Worm (Caenorhabditis elegans) whole organism, midembryonic: ENCODE data around the gene H03G16.7.

Source experiments
- flt-1 ChIP-seq: fragments of 200-800 bp; sonication (Bioruptor generic); IDR thresholded peaks from 2 replicates; pipeline ENCODE4 v1.3.6; 2022; ENCODE audit warnings: missing genetic modification characterization, missing compliant biosample characterization
- klf-2 ChIP-seq: fragments of 200-800 bp; sonication (Bioruptor generic); conservative IDR thresholded peaks from 2 replicates; pipeline ENCODE4 v1.3.6; 2022; ENCODE audit warnings: missing genetic modification reagents, missing genetic modification characterization, missing compliant biosample characterization

DNA sequence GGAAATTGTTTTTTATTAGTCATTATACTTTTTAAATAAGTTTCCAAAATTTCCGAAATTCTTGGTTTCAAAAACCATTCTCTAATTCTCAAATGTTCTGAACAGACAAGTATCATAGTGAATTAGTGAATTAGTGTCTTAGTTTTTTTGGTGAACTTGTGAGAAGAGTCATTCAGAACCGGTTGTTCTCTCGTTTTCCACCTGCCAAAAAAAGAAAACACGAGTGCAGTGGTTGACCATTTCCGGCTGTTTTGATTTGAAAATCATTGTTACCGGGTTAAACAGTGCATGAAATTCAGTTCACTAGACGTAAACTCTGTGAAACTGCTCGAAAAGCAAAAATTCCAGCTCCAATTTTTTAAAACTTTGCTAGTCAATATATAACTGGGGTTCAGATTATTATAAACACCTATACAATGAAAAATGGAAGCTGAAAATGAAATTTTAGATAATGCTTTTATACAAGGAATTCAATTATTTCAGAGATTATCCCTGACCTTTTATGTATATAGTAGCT, 16.1 kb downstream of the H03G16.7 start:
- TF ChIP-seq klf-2 (GFP tag; lab: Robert Waterston, UW) (no peak), flt-1 (GFP tag; lab: Robert Waterston, UW) (no peak)
